Fruit fly (Drosophila melanogaster): ENCODE data around the gene CG13877.

The CG13877 gene

dm6 chr3L:203536-204135 is 14.2 kb upstream of the CG13877 start, which contains the start of gene NitFhit (continued):
- TF ChIP-seq bcd (GFP tag; optimal IDR thresholded peaks at IDR 0.05) (no peak), btn (GFP tag; optimal IDR thresholded peaks at IDR 0.05) (no peak), ro (GFP tag; IDR thresholded peaks at IDR 0.05) (no peak), CG7357 (GFP tag; IDR thresholded peaks at IDR 0.05) (no peak), CG30403 (GFP tag; optimal IDR thresholded peaks at IDR 0.05) (no peak), CG11695 (GFP tag; IDR thresholded peaks at IDR 0.05) (no peak), odd (GFP tag; optimal IDR thresholded peaks at IDR 0.05) (no peak), Awh (GFP tag; IDR thresholded peaks at IDR 0.05) (no peak), so (GFP tag; IDR thresholded peaks at IDR 0.05) (no peak), CG32772 (GFP tag; IDR thresholded peaks at IDR 0.05) (no peak), fru (optimal IDR thresholded peaks at IDR 0.05) (no peak), CG17802 (tag; optimal IDR thresholded peaks at IDR 0.05) (no peak), Myb (GFP tag; optimal IDR thresholded peaks at IDR 0.05) (peak; percentile 95), MESR4 (GFP tag; optimal IDR thresholded peaks at IDR 0.05) (peak; percentile 46), slbo (GFP tag; IDR thresholded peaks at IDR 0.05) (0 out of 2 replicates have a peak, but pooled peaks have one; percentile 4), CG15011 (GFP tag; optimal IDR thresholded peaks at IDR 0.05) (no peak), ci (GFP tag; IDR thresholded peaks at IDR 0.05) (peak; percentile 45; the same call in 1 of the 3 replicates), CG8290 (GFP tag; optimal IDR thresholded peaks at IDR 0.05) (no peak), CG8290 (tag; optimal IDR thresholded peaks at IDR 0.05) (peak in 1 of 2 experiments; percentile 17), ind (GFP tag; optimal IDR thresholded peaks at IDR 0.05) (no peak), Lpt (GFP tag; optimal IDR thresholded peaks at IDR 0.05) (no peak), CG10543 (GFP tag; optimal IDR thresholded peaks at IDR 0.05) (peak; percentile 8), CG15514 (GFP tag; optimal IDR thresholded peaks at IDR 0.05) (peak; percentile 7), salm (tag; optimal IDR thresholded peaks at IDR 0.05) (no peak), cg (GFP tag; optimal IDR thresholded peaks at IDR 0.05) (no peak), CG11085 (GFP tag; IDR thresholded peaks at IDR 0.05) (no peak), CG2202 (tag; optimal IDR thresholded peaks at IDR 0.05) (no peak), CG4820 (GFP tag; optimal IDR thresholded peaks at IDR 0.05) (peak; percentile 87), ap (GFP tag; IDR thresholded peaks at IDR 0.05) (no peak), Fer3 (tag; optimal IDR thresholded peaks at IDR 0.05) (no peak), HmgZ (tag; optimal IDR thresholded peaks at IDR 0.05) (peak; percentile 34), CG4360 (GFP tag; IDR thresholded peaks at IDR 0.05) (no peak), Hr51 (GFP tag; optimal IDR thresholded peaks at IDR 0.05) (no peak), Ets97D (GFP tag; optimal IDR thresholded peaks at IDR 0.05) (peak; percentile 13), Poxn (GFP tag; IDR thresholded peaks at IDR 0.05) (no peak), Atf-2 (GFP tag; optimal IDR thresholded peaks at IDR 0.05) (no peak), Abd-B (GFP tag; optimal IDR thresholded peaks at IDR 0.05) (no peak), CG3995 (GFP tag; optimal IDR thresholded peaks at IDR 0.05) (no peak), B-H2 (GFP tag; optimal IDR thresholded peaks at IDR 0.05) (peak; percentile 34), CG34376 (GFP tag; optimal IDR thresholded peaks at IDR 0.05) (peak; percentile 39), CG7556 (GFP tag; optimal IDR thresholded peaks at IDR 0.05) (no peak), en (GFP tag; optimal IDR thresholded peaks at IDR 0.05) (no peak), chn (GFP tag; optimal IDR thresholded peaks at IDR 0.05) (no peak), emc (GFP tag; optimal IDR thresholded peaks at IDR 0.05) (no peak), CG1603 (tag; optimal IDR thresholded peaks at IDR 0.05) (peak; percentile 75), Xbp1 (GFP tag; optimal IDR thresholded peaks at IDR 0.05) (peak; percentile 2), NK7.1 (GFP tag; optimal IDR thresholded peaks at IDR 0.05) (no peak), CG12104 (GFP tag; optimal IDR thresholded peaks at IDR 0.05) (no peak), nerfin-1 (tag; optimal IDR thresholded peaks at IDR 0.05) (no peak), Fer1 (GFP tag; optimal IDR thresholded peaks at IDR 0.05) (peak; percentile 10), Sin3A (optimal IDR thresholded peaks at IDR 0.05) (peak; percentile 31), E2f2 (GFP tag; IDR thresholded peaks at IDR 0.05) (peak; percentile 54), fu2 (GFP tag; optimal IDR thresholded peaks at IDR 0.05) (no peak)
